Fruit fly (Drosophila melanogaster): ENCODE data around the gene CG3106.

Gene CG3106

DNA sequence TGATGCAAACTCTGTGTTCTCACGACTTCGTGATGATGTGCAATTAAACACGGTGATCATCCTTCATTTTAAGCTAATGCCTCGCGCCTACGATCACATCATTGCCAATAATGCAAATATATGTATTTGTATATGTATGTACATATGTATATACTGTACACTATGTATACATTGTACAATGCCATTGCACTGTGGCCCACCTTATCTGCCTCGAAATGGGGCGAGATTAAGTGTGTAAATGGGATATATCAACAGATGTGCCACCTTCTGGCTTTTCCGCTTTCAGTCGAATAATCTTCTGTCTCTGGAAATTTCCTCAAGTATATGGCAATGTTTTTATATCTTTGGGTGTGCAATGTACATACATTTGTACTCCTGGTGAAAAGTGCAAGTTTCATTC is 17.9 kb downstream of the CG3106 start:
- TF ChIP-seq CG15011 (GFP tag; optimal IDR thresholded peaks at IDR 0.05) (no peak), gt (GFP tag; IDR thresholded peaks at IDR 0.05) (no peak), Sox102F (GFP tag; optimal IDR thresholded peaks at IDR 0.05) (peak; percentile 2), CG1529 (GFP tag; optimal IDR thresholded peaks at IDR 0.05) (peak; percentile 38), kni (GFP tag; optimal IDR thresholded peaks at IDR 0.05) (peak; percentile 29), wek (GFP tag; optimal IDR thresholded peaks at IDR 0.05) (peak; percentile 33), CG2678 (tag; optimal IDR thresholded peaks at IDR 0.05) (peak; percentile 1), bsh (GFP tag; optimal IDR thresholded peaks at IDR 0.05) (peak in 1 of 2 experiments; percentile 46), nom (GFP tag; optimal IDR thresholded peaks at IDR 0.05) (peak; percentile 29), CG4707 (GFP tag; optimal IDR thresholded peaks at IDR 0.05) (peak; percentile 30), Blimp-1 (GFP tag; optimal IDR thresholded peaks at IDR 0.05) (peak; percentile 30), chif (GFP tag; optimal IDR thresholded peaks at IDR 0.05) (no peak), fd64A (GFP tag; optimal IDR thresholded peaks at IDR 0.05) (peak; percentile 70), Fer2 (tag; optimal IDR thresholded peaks at IDR 0.05) (no peak), CG17359 (tag; optimal IDR thresholded peaks at IDR 0.05) (peak; percentile 7), MTF-1 (GFP tag; optimal IDR thresholded peaks at IDR 0.05; ENCODE audit: borderline replicate concordance) (peak; percentile 10), ATbp (GFP tag; optimal IDR thresholded peaks at IDR 0.05) (peak; percentile 66), Eip74EF (GFP tag; optimal IDR thresholded peaks at IDR 0.05) (peak in 1 of 2 experiments; percentile 23), CG1603 (tag; optimal IDR thresholded peaks at IDR 0.05) (peak; percentile 19), pzg (GFP tag; optimal IDR thresholded peaks at IDR 0.05) (no peak), HLHmδ (GFP tag; optimal IDR thresholded peaks at IDR 0.05) (peak; percentile 35), CG3407 (GFP tag; optimal IDR thresholded peaks at IDR 0.05) (peak; percentile 1), CG2199 (GFP tag; IDR thresholded peaks at IDR 0.05) (no peak), CG6813 (GFP tag; optimal IDR thresholded peaks at IDR 0.05) (peak; percentile 22), chm (GFP tag; IDR thresholded peaks at IDR 0.05) (0 out of 2 replicates have a peak, but pooled peaks have one; percentile 24), CG2875 (GFP tag; optimal IDR thresholded peaks at IDR 0.05) (peak; percentile 8), Asciz (GFP tag; optimal IDR thresholded peaks at IDR 0.05) (peak; percentile 9)

- TF ChIP-seq CG15696 (tag; optimal IDR thresholded peaks at IDR 0.05) (peak; percentile 3), Mes4 (GFP tag; optimal IDR thresholded peaks at IDR 0.05) (no peak), trem (tag; optimal IDR thresholded peaks at IDR 0.05) (no peak), nerfin-2 (GFP tag; IDR thresholded peaks at IDR 0.05; ENCODE audit: partially characterized antibody) (no peak), Sox102F (GFP tag; optimal IDR thresholded peaks at IDR 0.05) (peak; percentile 78), ind (GFP tag; optimal IDR thresholded peaks at IDR 0.05) (peak; percentile 61), CG43689 (GFP tag; IDR thresholded peaks at IDR 0.05) (no peak), dpn (GFP tag; optimal IDR thresholded peaks at IDR 0.05) (peak; percentile 20 to 51), Ets65A (GFP tag) (peak; percentile 66), CG34422 (GFP tag; IDR thresholded peaks at IDR 0.05) (0 out of 3 replicates have a peak, but pooled peaks have one; percentile 57), stc (GFP tag; IDR thresholded peaks at IDR 0.05) (peak; percentile 53; the same call in 1 of the 2 replicates), Lpt (GFP tag; optimal IDR thresholded peaks at IDR 0.05) (no peak), br (optimal IDR thresholded peaks at IDR 0.05) (no peak), CrebB (tag; optimal IDR thresholded peaks at IDR 0.05) (peak; percentile 20), CG17186 (GFP tag; optimal IDR thresholded peaks at IDR 0.05) (no peak), CG10431 (GFP tag; optimal IDR thresholded peaks at IDR 0.05) (no peak), Hr78 (GFP tag; optimal IDR thresholded peaks at IDR 0.05) (no peak), cg (GFP tag; optimal IDR thresholded peaks at IDR 0.05) (no peak), CG11085 (GFP tag; IDR thresholded peaks at IDR 0.05) (no peak), wdn (GFP tag; IDR thresholded peaks at IDR 0.05) (peak; percentile 64; the same call in 1 of the 2 replicates), gro (GFP tag; optimal IDR thresholded peaks at IDR 0.05) (peak; percentile 21), pnt (GFP tag; optimal IDR thresholded peaks at IDR 0.05) (no peak), pum (GFP tag; optimal IDR thresholded peaks at IDR 0.05) (no peak)
Observed at dm6 chrX:9641184-9641772, 21.4 kb downstream of the CG3106 start.
